Worm (Caenorhabditis elegans) whole organism, young adult: ENCODE measurements around the gene cyp-37A1.

Experiments used
- B0336.3 ChIP-seq: fragments of 200-800 bp; sonication (Bioruptor generic); IDR thresholded peaks from 2 replicates; pipeline ENCODE4 v1.3.6; 2022; ENCODE audit warnings: missing genetic modification characterization, missing compliant biosample characterization
- F10E7.11 ChIP-seq: sonication (generic microtip); optimal IDR thresholded peaks from 2 replicates; lab custom pipeline; 2017; ENCODE audit warnings: mild to moderate bottlenecking, missing genetic modification characterization, moderate library complexity, missing compliant biosample characterization
- ceh-58 ChIP-seq: fragments of 200-800 bp; sonication (Bioruptor generic); IDR thresholded peaks from 2 replicates; pipeline ENCODE4 v1.3.6; 2022; ENCODE audit warnings: missing genetic modification characterization, missing compliant biosample characterization
- ekl-4 ChIP-seq: fragments of 200-800 bp; sonication (Bioruptor generic); IDR thresholded peaks from 2 replicates; pipeline ENCODE4 v1.3.6; 2022; ENCODE audit warnings: missing genetic modification reagents, missing genetic modification characterization, missing compliant biosample characterization
- lag-1 ChIP-seq: fragments of 200-800 bp; sonication (Bioruptor generic); IDR thresholded peaks from 2 replicates; pipeline ENCODE4 v1.3.6; 2022; ENCODE audit warnings: missing genetic modification reagents, missing genetic modification characterization, missing compliant biosample characterization
- lin-35 ChIP-seq, 3 experiments: fragments of 150-350 bp in 2 of 3; sonication (generic microtip) in 1 of 3; optimal IDR thresholded peaks; 2 replicates each; lab custom pipeline; 2014 to 2018; ENCODE audit warnings: missing biosample characterization in 3 of 3, missing genetic modification characterization in 3 of 3, missing genetic modification reagents in 3 of 3
- tbp1 ChIP-seq: fragments of 200-800 bp; sonication (Bioruptor generic); optimal IDR thresholded peaks from 2 replicates; lab custom pipeline; 2018; ENCODE audit warnings: mild to moderate bottlenecking, missing genetic modification characterization, missing compliant biosample characterization
- ztf-28 ChIP-seq: fragments of 200-800 bp; sonication (Bioruptor generic); IDR thresholded peaks from 2 replicates; pipeline ENCODE4 v1.3.6; 2022; ENCODE audit warnings: missing genetic modification reagents, missing genetic modification characterization, missing compliant biosample characterization

- no peak for TF ChIP-seq ceh-58 (GFP tag; lab: Robert Waterston, UW)
- TF ChIP-seq lin-35 (GFP tag; optimal IDR thresholded peaks at IDR 0.05; lab: Kevin White, UChicago): no peak
- TF ChIP-seq ztf-28 (GFP tag; lab: Robert Waterston, UW): no peak
- TF ChIP-seq tbp1 (GFP tag; lab: Kevin White, UChicago): no peak
- no peak for TF ChIP-seq B0336.3 (GFP tag; lab: Robert Waterston, UW)
- no peak for TF ChIP-seq F10E7.11 (tag; lab: Kevin White, UChicago)
- no peak for TF ChIP-seq lag-1 (GFP tag; lab: Robert Waterston, UW)
- TF ChIP-seq ekl-4 (GFP tag; lab: Robert Waterston, UW): no peak
Observed at ce11 chrII:14010656-14011376, 5.9 kb downstream of the cyp-37A1 start, which contains the start of gene F01D5.8.
